Worm (Caenorhabditis elegans): ENCODE results near the gene T23D5.3.
"Not testable (repeated sequence)": the region's sequence is repeated elsewhere in the genome, so short reads cannot be mapped to it uniquely, and the experiment has no call there.

Gene T23D5.3

DNA sequence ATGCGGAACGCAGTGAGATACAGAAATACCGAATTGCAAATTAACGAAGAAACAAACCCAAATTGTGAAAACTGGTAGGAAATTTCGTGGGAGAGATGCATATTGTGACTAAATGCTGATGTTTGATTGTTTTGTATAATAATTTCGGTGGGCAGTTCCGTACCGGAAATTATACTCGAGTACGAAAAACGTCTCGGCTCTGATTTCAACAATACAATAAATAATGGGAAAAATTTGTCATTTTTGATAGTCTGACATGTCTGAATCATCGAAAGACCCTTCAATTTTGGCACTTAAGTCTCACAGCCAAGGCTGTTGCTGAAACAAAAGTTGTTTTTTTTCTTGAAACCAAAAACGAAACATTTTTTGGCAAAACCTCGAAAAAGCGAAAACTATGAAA lies 18.6 kb upstream of the T23D5.3 start, which contains the start of gene str-43:
TSS of gene str-43 (minus strand) at position 101 of the 400 bp plus-strand sequence.
- TF ChIP-seq ZK546.5 (tag; optimal IDR thresholded peaks at IDR 0.05) (no peak), alr-1 (tag; optimal IDR thresholded peaks at IDR 0.05) (no peak), dmd-4 (tag; optimal IDR thresholded peaks at IDR 0.05) (no peak), C34F6.9 (tag; optimal IDR thresholded peaks at IDR 0.05) (no peak), unc-62 (GFP tag; optimal IDR thresholded peaks at IDR 0.05) (no peak), nhr-25 (tag; optimal IDR thresholded peaks at IDR 0.05) (no peak), sem-4 (tag; optimal IDR thresholded peaks at IDR 0.05) (no peak), unc-39 (tag; optimal IDR thresholded peaks at IDR 0.05) (no peak), unc-55 (GFP tag; optimal IDR thresholded peaks at IDR 0.05) (no peak), nhr-12 (tag; optimal IDR thresholded peaks at IDR 0.05) (no peak), crh-2 (tag; optimal IDR thresholded peaks at IDR 0.05) (no peak), ztf-1 (GFP tag; conservative IDR thresholded peaks at IDR 0.05) (no peak), elt-1 (tag; optimal IDR thresholded peaks at IDR 0.05) (no peak), Y55F3AM.14 (GFP tag; optimal IDR thresholded peaks at IDR 0.05) (no peak), mbf-1 (tag; optimal IDR thresholded peaks at IDR 0.05) (no peak), F13H6.1 (tag; optimal IDR thresholded peaks at IDR 0.05) (no peak), R02D3.7 (tag; optimal IDR thresholded peaks at IDR 0.05) (no peak), nhr-77 (tag; optimal IDR thresholded peaks at IDR 0.05) (no peak)

DNA sequence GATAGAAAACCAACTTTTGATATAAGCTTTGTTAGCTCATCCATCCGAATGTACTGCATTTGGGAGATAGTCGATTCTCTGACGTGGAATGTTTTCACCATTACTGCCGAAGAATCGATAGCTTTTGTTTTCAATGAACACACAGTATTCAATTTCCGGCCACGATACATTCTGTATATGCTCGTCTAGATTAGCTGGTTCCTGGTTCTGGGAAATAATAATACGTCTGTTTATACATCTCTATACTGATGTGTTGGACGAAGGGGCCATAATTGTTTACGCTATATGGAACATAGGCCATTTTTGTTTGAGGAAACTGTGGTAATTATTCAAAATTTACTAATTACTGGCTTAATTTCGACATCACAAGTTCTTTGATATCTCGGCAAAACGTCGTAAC lies 16.7 kb upstream of the T23D5.3 start, which contains the start of gene str-6:
TSS of gene str-6 (minus strand) at position 101 of the 400 bp plus-strand sequence.
- TF ChIP-seq mbf-1 (tag; optimal IDR thresholded peaks at IDR 0.05), result no peak
- TF ChIP-seq ama-1 (optimal IDR thresholded peaks at IDR 0.05), result no peak
- no peak for TF ChIP-seq ceh-16 (tag; optimal IDR thresholded peaks at IDR 0.05)
- no peak for TF ChIP-seq mdl-1 (tag; optimal IDR thresholded peaks at IDR 0.05)
- no peak for TF ChIP-seq elt-1 (tag; optimal IDR thresholded peaks at IDR 0.05)
- no peak for TF ChIP-seq lin-39 (tag; optimal IDR thresholded peaks at IDR 0.05)
- no peak for TF ChIP-seq R02D3.7 (tag; optimal IDR thresholded peaks at IDR 0.05)
- no peak for TF ChIP-seq lin-11 (tag; optimal IDR thresholded peaks at IDR 0.05)
- no peak for TF ChIP-seq ztf-11 (tag; optimal IDR thresholded peaks at IDR 0.05)
- TF ChIP-seq nhr-10 (tag; optimal IDR thresholded peaks at IDR 0.05), result no peak
- TF ChIP-seq nhr-12 (tag; optimal IDR thresholded peaks at IDR 0.05), result no peak
- TF ChIP-seq F13H6.1 (tag; optimal IDR thresholded peaks at IDR 0.05), result no peak
- TF ChIP-seq unc-55 (GFP tag; optimal IDR thresholded peaks at IDR 0.05), result no peak
- no peak for TF ChIP-seq gmeb-1 (tag; optimal IDR thresholded peaks at IDR 0.05)
- no peak for TF ChIP-seq Y55F3AM.14 (GFP tag; optimal IDR thresholded peaks at IDR 0.05)
- TF ChIP-seq skn-1 (tag; optimal IDR thresholded peaks at IDR 0.05), result no peak
- no peak for TF ChIP-seq unc-39 (tag; optimal IDR thresholded peaks at IDR 0.05)
- TF ChIP-seq sem-4 (tag; optimal IDR thresholded peaks at IDR 0.05), result no peak
- no peak for TF ChIP-seq nhr-129 (tag; optimal IDR thresholded peaks at IDR 0.05)
- TF ChIP-seq nhr-23 (tag; optimal IDR thresholded peaks at IDR 0.05), result no peak

DNA sequence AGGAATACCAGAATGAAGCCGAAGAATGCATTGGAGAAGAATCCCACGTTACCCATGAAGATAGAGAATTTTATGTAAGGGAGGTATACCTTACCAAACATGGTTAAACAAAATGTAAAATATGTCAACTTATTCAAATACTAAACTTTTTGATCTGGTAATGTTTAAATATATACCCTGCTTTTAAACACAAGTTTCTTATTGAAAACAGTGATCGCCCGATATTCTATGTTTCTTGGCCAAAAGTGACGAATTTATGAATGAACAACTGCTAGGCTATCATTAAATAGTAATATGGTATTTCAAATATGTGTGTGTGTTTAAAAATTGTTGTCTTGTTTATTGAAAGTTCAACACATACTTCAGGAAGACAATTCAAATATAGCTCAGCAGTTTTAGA lies 14.9 kb upstream of the T23D5.3 start, which contains the start of gene T23D5.8:
TSS of gene T23D5.8 (minus strand) at position 101 of the 400 bp plus-strand sequence.
- not testable (repeated sequence) for TF ChIP-seq elt-3, nhr-11, zag-1 (tag; optimal IDR thresholded peaks at IDR 0.05)

DNA sequence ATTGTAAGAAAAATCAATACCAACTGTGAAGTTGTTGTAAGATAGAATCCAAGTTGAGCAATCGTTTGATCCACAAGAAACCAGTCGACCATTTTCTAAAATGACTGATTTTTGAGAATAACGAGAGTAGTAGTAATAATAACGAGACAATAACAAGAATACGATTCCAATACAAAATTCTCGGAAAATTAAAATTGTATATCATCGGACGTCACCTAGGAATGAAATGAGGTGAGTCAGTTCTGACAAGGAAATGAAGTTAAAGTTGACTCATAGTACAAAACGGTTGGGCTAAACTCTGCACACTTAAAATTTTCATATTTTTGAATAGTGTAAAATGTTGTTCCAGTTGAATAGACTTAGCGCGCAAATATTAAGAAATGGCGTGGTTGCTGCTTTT lies 10.9 kb upstream of the T23D5.3 start, which contains the start of gene str-19:
TSS of gene str-19 (minus strand) at position 101 of the 400 bp plus-strand sequence.
- TF ChIP-seq Y55F3AM.14 (GFP tag; optimal IDR thresholded peaks at IDR 0.05); zag-1 (tag; optimal IDR thresholded peaks at IDR 0.05); fos-1 (tag; optimal IDR thresholded peaks at IDR 0.05): not testable (repeated sequence)

DNA sequence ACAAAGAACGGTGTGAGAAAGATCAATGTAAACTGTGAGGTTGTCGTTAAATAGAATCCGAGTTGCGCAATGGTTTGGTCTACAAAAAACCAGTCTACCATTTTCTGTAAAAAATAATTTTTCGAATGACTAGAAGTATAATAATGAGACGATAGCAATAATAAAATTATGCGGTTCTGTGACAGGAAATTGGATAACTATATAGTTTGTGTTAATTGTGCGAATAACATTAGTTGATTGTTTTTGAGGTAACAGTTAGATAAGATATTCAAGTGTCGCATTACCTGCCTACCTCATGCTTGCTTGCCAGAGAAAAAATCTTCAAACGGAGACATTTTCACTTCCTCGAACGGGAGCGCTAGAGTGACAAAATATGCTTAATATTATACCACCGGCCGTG lies 8.4 kb upstream of the T23D5.3 start, which contains the start of gene str-18:
TSS of gene str-18 (minus strand) at position 101 of the 400 bp plus-strand sequence.
- TF ChIP-seq skn-1 (tag; optimal IDR thresholded peaks at IDR 0.05) (no peak), zag-1 (tag; optimal IDR thresholded peaks at IDR 0.05) (no peak), ama-1 (optimal IDR thresholded peaks at IDR 0.05) (no peak), ztf-4 (tag; optimal IDR thresholded peaks at IDR 0.05) (no peak), nhr-6 (tag; optimal IDR thresholded peaks at IDR 0.05) (no peak), lin-13 (GFP tag; optimal IDR thresholded peaks at IDR 0.05) (no peak)

Data from whole organism, L2 larva.